Worm (Caenorhabditis elegans) whole organism, L4 larva: ENCODE data around the gene B0228.8.

ENCODE experiments used
- R02D3.7 ChIP-seq: fragments of 150-350 bp; sonication (generic microtip); optimal IDR thresholded peaks from 3 replicates; lab custom pipeline; 2014; ENCODE audit warnings: missing biosample characterization, missing genetic modification characterization
- Y5F2A.4 ChIP-seq: fragments of 200-800 bp; sonication (Bioruptor generic); optimal IDR thresholded peaks from 2 replicates; lab custom pipeline; 2018; ENCODE audit warnings: mild to moderate bottlenecking, missing genetic modification characterization, missing compliant biosample characterization
- ZK546.5 ChIP-seq, 2 experiments: sonication (generic microtip); optimal IDR thresholded peaks; 2 replicates each; lab custom pipeline; 2017; ENCODE audit warnings: missing biosample characterization in 2 of 2, missing genetic modification characterization in 2 of 2
- ama-1 ChIP-seq: fragments of 150-350 bp; optimal IDR thresholded peaks from 2 replicates; lab custom pipeline; 2014; ENCODE audit warnings: inconsistent platforms, mixed read lengths
- daf-12 ChIP-seq: fragments of 150-350 bp; optimal IDR thresholded peaks from 2 replicates; lab custom pipeline; 2014; ENCODE audit warnings: missing biosample characterization, missing genetic modification reagents, missing genetic modification characterization
- dmd-9 ChIP-seq: fragments of 200-800 bp; sonication (Bioruptor generic); IDR thresholded peaks from 2 replicates; pipeline ENCODE4 v1.3.6; 2022; ENCODE audit warnings: missing genetic modification reagents, missing genetic modification characterization, missing compliant biosample characterization
- dpl-1 ChIP-seq: fragments of 150-350 bp; optimal IDR thresholded peaks from 2 replicates; lab custom pipeline; 2014; ENCODE audit warnings: missing biosample characterization, missing genetic modification reagents, missing genetic modification characterization
- egl-43 ChIP-seq: fragments of 200-800 bp; sonication (Bioruptor generic); IDR thresholded peaks from 2 replicates; pipeline ENCODE4 v1.3.6; 2022; ENCODE audit warnings: missing genetic modification reagents, missing genetic modification characterization, missing compliant biosample characterization
- nhr-42 ChIP-seq: fragments of 200-800 bp; sonication (Bioruptor generic); IDR thresholded peaks from 2 replicates; pipeline ENCODE4 v1.3.6; 2022; ENCODE audit warnings: missing genetic modification characterization, missing compliant biosample characterization
- snpc-4 ChIP-seq: fragments of 150-350 bp; optimal IDR thresholded peaks from 2 replicates; lab custom pipeline; 2014; ENCODE audit warnings: missing biosample characterization, missing genetic modification characterization
- tag-97 ChIP-seq: fragments of 200-800 bp; sonication (Bioruptor generic); IDR thresholded peaks from 2 replicates; pipeline ENCODE4 v1.3.6; 2022; ENCODE audit warnings: missing genetic modification characterization, missing compliant biosample characterization
- zag-1 ChIP-seq: fragments of 150-350 bp; optimal IDR thresholded peaks from 2 replicates; lab custom pipeline; 2014; ENCODE audit warnings: missing biosample characterization, missing genetic modification characterization

ce11 chrII:7720479-7720878 lies 40.9 kb downstream of the B0228.8 start:
- TF ChIP-seq egl-43 (no peak), R02D3.7 (tag; lab: Kevin White, UChicago) (no peak), snpc-4 (tag; lab: Kevin White, UChicago) (no peak), zag-1 (tag; lab: Kevin White, UChicago) (no peak), tag-97 (no peak), nhr-42 (GFP tag; lab: Robert Waterston, UW) (no peak), ZK546.5 (tag; optimal IDR thresholded peaks at IDR 0.05; lab: Kevin White, UChicago) (no peak), daf-12 (tag; lab: Kevin White, UChicago) (no peak), dpl-1 (GFP tag; lab: Kevin White, UChicago) (no peak), Y5F2A.4 (GFP tag; lab: Kevin White, UChicago) (no peak), dmd-9 (GFP tag; lab: Robert Waterston, UW) (no peak), ama-1 (no peak)
